Fruit fly (Drosophila melanogaster) whole organism, embryonic: Measurements from ENCODE around the gene Sirup.
A peak's percentile ranks its signal among the peaks of the same experiment; 100 is the strongest.

Source experiments
- Aef1 ChIP-seq: fragments of 200-800 bp; sonication (Bioruptor generic); IDR thresholded peaks from 3 replicates; pipeline ENCODE4 v1.3.6; 2022; ENCODE audit warnings: missing biosample characterization, missing genetic modification characterization
- Antp ChIP-seq: fragments of 200-800 bp; sonication (Bioruptor generic); optimal IDR thresholded peaks from 3 replicates; lab custom pipeline; 2016; ENCODE audit warnings: missing biosample characterization, missing genetic modification characterization
- B-H2 ChIP-seq: fragments of 200-800 bp; sonication (Bioruptor generic); optimal IDR thresholded peaks from 2 replicates; lab custom pipeline; 2018; ENCODE audit warnings: missing biosample characterization, mild to moderate bottlenecking, missing genetic modification characterization
- CG10267 ChIP-seq: fragments of 200-800 bp; sonication (Bioruptor generic); optimal IDR thresholded peaks from 2 replicates; lab custom pipeline; 2018; ENCODE audit warnings: missing biosample characterization, mild to moderate bottlenecking, missing genetic modification characterization, moderate library complexity
- CG11504 ChIP-seq: fragments of 200-800 bp; sonication (Bioruptor generic); optimal IDR thresholded peaks from 3 replicates; lab custom pipeline; 2019; ENCODE audit warnings: missing biosample characterization, mild to moderate bottlenecking, missing genetic modification characterization, moderate library complexity
- CG12391 ChIP-seq: fragments of 200-800 bp; sonication (Bioruptor generic); optimal IDR thresholded peaks from 3 replicates; lab custom pipeline; 2018; ENCODE audit warnings: missing biosample characterization, mild to moderate bottlenecking, missing genetic modification characterization, moderate library complexity
- CG13775 ChIP-seq: fragments of 200-800 bp; sonication (Bioruptor generic); optimal IDR thresholded peaks from 3 replicates; lab custom pipeline; 2017; ENCODE audit warnings: missing biosample characterization, mild to moderate bottlenecking, missing genetic modification characterization
- CG13894 ChIP-seq: fragments of 200-800 bp; sonication (Bioruptor generic); optimal IDR thresholded peaks from 3 replicates; lab custom pipeline; 2018; ENCODE audit warnings: missing biosample characterization, mild to moderate bottlenecking, missing genetic modification characterization, moderate library complexity
- CG15011 ChIP-seq: fragments of 200-800 bp; sonication (Bioruptor generic); optimal IDR thresholded peaks from 3 replicates; lab custom pipeline; 2018; ENCODE audit warnings: missing biosample characterization, mild to moderate bottlenecking, missing genetic modification characterization
- CG1603 ChIP-seq: fragments of 200-800 bp; sonication (Bioruptor generic); optimal IDR thresholded peaks from 2 replicates; lab custom pipeline; 2019; ENCODE audit warnings: missing biosample characterization, mild to moderate bottlenecking, missing genetic modification characterization, moderate library complexity
- CG17186 ChIP-seq: fragments of 200-800 bp; sonication (Bioruptor generic); optimal IDR thresholded peaks from 3 replicates; lab custom pipeline; 2017; ENCODE audit warnings: missing biosample characterization, missing genetic modification reagents, missing genetic modification characterization
- CG17328 ChIP-seq: fragments of 200-800 bp; sonication (Bioruptor generic); IDR thresholded peaks from 2 replicates; pipeline ENCODE4 v1.3.6; 2022; ENCODE audit warnings: missing biosample characterization, missing genetic modification characterization
- CG17359 ChIP-seq: fragments of 200-800 bp; sonication (Bioruptor generic); optimal IDR thresholded peaks from 3 replicates; lab custom pipeline; 2018; ENCODE audit warnings: missing biosample characterization, mild to moderate bottlenecking, missing genetic modification characterization, moderate library complexity
- CG17385 ChIP-seq: fragments of 200-800 bp; sonication (Bioruptor generic); optimal IDR thresholded peaks from 3 replicates; lab custom pipeline; 2018; ENCODE audit warnings: missing biosample characterization, mild to moderate bottlenecking, missing genetic modification characterization
- CG17568 ChIP-seq: fragments of 200-800 bp; sonication (Bioruptor generic); optimal IDR thresholded peaks from 2 replicates; lab custom pipeline; 2018; ENCODE audit warnings: missing biosample characterization, mild to moderate bottlenecking, missing genetic modification characterization, moderate library complexity
- CG18599 ChIP-seq: fragments of 200-800 bp; sonication (Bioruptor generic); optimal IDR thresholded peaks from 3 replicates; lab custom pipeline; 2017; ENCODE audit warnings: missing biosample characterization, missing genetic modification characterization, mild to moderate bottlenecking, moderate library complexity, missing genetic modification reagents
- CG2199 ChIP-seq: fragments of 200-800 bp; sonication (Bioruptor generic); IDR thresholded peaks from 3 replicates; pipeline ENCODE4 v1.3.6; 2022; ENCODE audit warnings: missing biosample characterization, missing genetic modification characterization
- CG34376 ChIP-seq: fragments of 200-800 bp; sonication (Bioruptor generic); optimal IDR thresholded peaks from 2 replicates; lab custom pipeline; 2018; ENCODE audit warnings: missing biosample characterization, mild to moderate bottlenecking, missing genetic modification characterization
- CG3726 ChIP-seq: fragments of 200-800 bp; sonication (Bioruptor generic); IDR thresholded peaks from 3 replicates; pipeline ENCODE4, ENCODE4 v1.3.6; 2022; ENCODE audit warnings: missing biosample characterization, missing genetic modification characterization
- CG7987 ChIP-seq: fragments of 200-800 bp; sonication (Bioruptor generic); optimal IDR thresholded peaks from 2 replicates; lab custom pipeline; 2018; ENCODE audit warnings: missing biosample characterization, mild to moderate bottlenecking, missing genetic modification characterization, moderate library complexity
- CG9797 ChIP-seq: fragments of 200-800 bp; sonication (Bioruptor generic); optimal IDR thresholded peaks from 3 replicates; lab custom pipeline; 2018; ENCODE audit warnings: missing biosample characterization, mild to moderate bottlenecking, missing genetic modification characterization
- Dip3 ChIP-seq: fragments of 200-800 bp; sonication (Bioruptor generic); optimal IDR thresholded peaks from 3 replicates; lab custom pipeline; 2016; ENCODE audit warnings: missing biosample characterization, missing genetic modification characterization
- Fer2 ChIP-seq: fragments of 200-800 bp; sonication (Bioruptor generic); optimal IDR thresholded peaks from 2 replicates; lab custom pipeline; 2018; ENCODE audit warnings: missing biosample characterization, mild to moderate bottlenecking, missing genetic modification characterization, moderate library complexity
- Hey ChIP-seq: fragments of 200-800 bp; sonication (Bioruptor generic); optimal IDR thresholded peaks from 3 replicates; lab custom pipeline; 2018; ENCODE audit warnings: missing biosample characterization, mild to moderate bottlenecking, missing genetic modification characterization
- HmgZ ChIP-seq: fragments of 200-800 bp; sonication (Bioruptor generic); optimal IDR thresholded peaks from 2 replicates; lab custom pipeline; 2018; ENCODE audit warnings: missing biosample characterization, mild to moderate bottlenecking, missing genetic modification characterization
- Hsf ChIP-seq: fragments of 200-800 bp; sonication (Bioruptor generic); optimal IDR thresholded peaks from 3 replicates; lab custom pipeline; 2016; ENCODE audit warnings: missing biosample characterization, missing genetic modification characterization
- Myb ChIP-seq: fragments of 200-800 bp; sonication (Bioruptor generic); optimal IDR thresholded peaks from 2 replicates; lab custom pipeline; 2016; ENCODE audit warnings: missing biosample characterization, missing genetic modification characterization
- Opbp ChIP-seq: fragments of 200-800 bp; sonication (Bioruptor generic); IDR thresholded peaks from 3 replicates; pipeline ENCODE4 v1.3.6; 2022; ENCODE audit warnings: missing biosample characterization, missing genetic modification characterization; ENCODE audit not compliant: partially characterized antibody
- PHDP ChIP-seq: fragments of 200-800 bp; sonication (Bioruptor generic); optimal IDR thresholded peaks from 3 replicates; lab custom pipeline; 2018; ENCODE audit warnings: missing biosample characterization, mild to moderate bottlenecking, missing genetic modification characterization, moderate library complexity
- Xbp1 ChIP-seq: fragments of 200-800 bp; sonication (Bioruptor generic); optimal IDR thresholded peaks from 3 replicates; lab custom pipeline; 2016; ENCODE audit warnings: missing biosample characterization, mild to moderate bottlenecking, missing genetic modification characterization
- abd-A ChIP-seq: fragments of 200-800 bp; sonication (Bioruptor generic); optimal IDR thresholded peaks from 3 replicates; lab custom pipeline; 2019; ENCODE audit warnings: missing biosample characterization, mild to moderate bottlenecking, missing genetic modification characterization, moderate library complexity
- amos ChIP-seq: fragments of 200-800 bp; sonication (Bioruptor generic); IDR thresholded peaks from 2 replicates; pipeline ENCODE4 v1.3.6; 2022; ENCODE audit warnings: missing biosample characterization, missing genetic modification characterization; ENCODE audit not compliant: partially characterized antibody
- bbx ChIP-seq: fragments of 200-800 bp; sonication (Bioruptor generic); IDR thresholded peaks from 2 replicates; pipeline ENCODE4 v1.3.6; 2022; ENCODE audit warnings: missing biosample characterization, missing genetic modification characterization; ENCODE audit not compliant: partially characterized antibody
- caup ChIP-seq: fragments of 200-800 bp; sonication (Bioruptor generic); optimal IDR thresholded peaks from 3 replicates; lab custom pipeline; 2017; ENCODE audit warnings: missing biosample characterization, mild to moderate bottlenecking, missing genetic modification characterization, moderate library complexity; ENCODE audit not compliant: severe bottlenecking
- chif ChIP-seq, 2 experiments: fragments of 200-800 bp; sonication (Bioruptor generic); optimal IDR thresholded peaks; 3 replicates each; lab custom pipeline; 2016; ENCODE audit warnings: missing biosample characterization in 2 of 2, missing genetic modification characterization in 2 of 2
- ci ChIP-seq: fragments of 200-800 bp; sonication (Bioruptor generic); IDR thresholded peaks from 3 replicates; pipeline ENCODE4 v1.3.6; 2022; ENCODE audit warnings: missing biosample characterization, missing genetic modification characterization
- crol ChIP-seq: fragments of 200-800 bp; sonication (Bioruptor generic); IDR thresholded peaks from 2 replicates; pipeline ENCODE4 v1.3.6; 2022; ENCODE audit warnings: missing biosample characterization, missing genetic modification characterization
- da ChIP-seq: fragments of 200-800 bp; sonication (Bioruptor generic); optimal IDR thresholded peaks from 2 replicates; lab custom pipeline; 2016; ENCODE audit warnings: missing biosample characterization, missing genetic modification characterization
- fd3F ChIP-seq: fragments of 200-800 bp; sonication (Bioruptor generic); optimal IDR thresholded peaks from 2 replicates; lab custom pipeline; 2018; ENCODE audit warnings: missing biosample characterization, mild to moderate bottlenecking, missing genetic modification characterization, moderate library complexity
- ftz-f1 ChIP-seq: fragments of 200-800 bp; sonication (Bioruptor generic); optimal IDR thresholded peaks from 2 replicates; lab custom pipeline; 2016; ENCODE audit warnings: missing biosample characterization, missing genetic modification characterization
- gce ChIP-seq: fragments of 200-800 bp; sonication (Bioruptor generic); IDR thresholded peaks from 3 replicates; pipeline ENCODE4 v1.3.6; 2022; ENCODE audit warnings: missing biosample characterization, missing genetic modification characterization
- her ChIP-seq: fragments of 200-800 bp; sonication (Bioruptor generic); optimal IDR thresholded peaks from 2 replicates; lab custom pipeline; 2016; ENCODE audit warnings: missing biosample characterization, missing genetic modification characterization
- lab ChIP-seq: fragments of 200-800 bp; sonication (Bioruptor generic); optimal IDR thresholded peaks from 3 replicates; lab custom pipeline; 2017; ENCODE audit warnings: missing biosample characterization, missing genetic modification characterization, mild to moderate bottlenecking, moderate library complexity, missing genetic modification reagents
- nmo ChIP-seq: fragments of 200-800 bp; sonication (Bioruptor generic); optimal IDR thresholded peaks from 2 replicates; lab custom pipeline; 2018; ENCODE audit warnings: missing biosample characterization, mild to moderate bottlenecking, missing genetic modification characterization, moderate library complexity
- ttk ChIP-seq: fragments of 200-800 bp; sonication (Bioruptor generic); IDR thresholded peaks from 2 replicates; pipeline ENCODE4 v2.1.2; 2022; ENCODE audit warnings: missing biosample characterization, missing genetic modification characterization
- vnd ChIP-seq: fragments of 200-800 bp; sonication (Bioruptor generic); IDR thresholded peaks from 3 replicates; pipeline ENCODE4 v1.3.6; 2022; ENCODE audit warnings: missing biosample characterization, missing genetic modification characterization; ENCODE audit not compliant: partially characterized antibody
- wor ChIP-seq: fragments of 200-800 bp; sonication (Bioruptor generic); IDR thresholded peaks from 2 replicates; pipeline ENCODE4 v1.3.6; 2022; ENCODE audit warnings: missing biosample characterization, missing genetic modification characterization
- zen2 ChIP-seq: fragments of 200-800 bp; sonication (Bioruptor generic); IDR thresholded peaks from 3 replicates; pipeline ENCODE4 v1.3.6; 2022; ENCODE audit warnings: missing biosample characterization, missing genetic modification characterization; ENCODE audit not compliant: partially characterized antibody

Gene Sirup

DNA sequence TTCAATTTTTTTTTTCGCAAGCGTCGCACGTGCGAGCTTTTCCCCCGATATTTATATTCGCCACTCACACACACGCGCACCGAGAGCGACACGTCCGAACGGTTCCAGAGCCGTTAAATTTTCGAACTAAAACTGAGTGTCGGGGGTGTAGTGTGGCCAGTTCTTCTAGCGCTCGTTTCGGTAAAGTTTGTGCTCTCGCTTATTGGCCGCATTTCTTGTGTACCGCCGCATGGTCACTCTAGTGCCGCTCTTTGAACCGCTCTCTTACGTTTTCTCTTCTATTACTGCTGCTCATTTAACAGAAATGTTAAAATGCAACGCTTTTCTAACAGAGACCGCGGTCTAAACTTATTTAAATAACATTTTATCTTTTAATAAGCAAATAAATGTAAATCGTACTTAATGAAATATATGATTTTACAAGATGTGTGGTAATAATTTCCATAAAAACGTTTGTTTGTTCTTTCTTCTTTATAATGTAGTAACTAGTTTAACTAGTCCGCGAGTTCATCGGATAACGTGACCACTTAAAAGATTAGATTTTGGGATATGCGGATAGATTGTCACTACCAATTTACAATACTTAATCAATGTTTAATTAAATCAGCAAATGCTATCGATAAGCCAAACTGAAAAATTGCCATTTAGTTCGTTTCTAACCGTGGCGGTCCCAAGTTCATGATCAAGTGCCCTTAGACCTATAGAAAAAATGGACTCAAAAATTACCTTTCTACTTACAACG is 14.4 kb upstream of the Sirup start, which contains the start of gene Snoo (continued):
- no peak for TF ChIP-seq CG13775 (GFP tag; lab: Kevin White, UChicago)
- TF ChIP-seq CG10267 (tag; lab: Kevin White, UChicago), result peak; percentile 12
- TF ChIP-seq PHDP, result no peak
- no peak for TF ChIP-seq CG15011 (GFP tag; lab: Kevin White, UChicago)
- TF ChIP-seq her (GFP tag; lab: Kevin White, UChicago), result peak; percentile 18
- TF ChIP-seq amos (GFP tag; lab: Robert Waterston, UW), result peak; percentile 23; the same call in 1 of the 2 replicates
- no peak for TF ChIP-seq wor (GFP tag; lab: Robert Waterston, UW)
- TF ChIP-seq CG1603, result peak; percentile 50
- TF ChIP-seq Opbp (GFP tag; lab: Robert Waterston, UW), result peak; percentile 58; the same call in 2 of the 3 replicates
- TF ChIP-seq chif (GFP tag; optimal IDR thresholded peaks at IDR 0.05; lab: Kevin White, UChicago), result no peak
- no peak for TF ChIP-seq CG17568 (GFP tag; lab: Kevin White, UChicago)
- TF ChIP-seq Hey (tag; lab: Kevin White, UChicago), result peak; percentile 8
- TF ChIP-seq CG12391 (tag; lab: Kevin White, UChicago), result no peak
- peak; percentile 90 for TF ChIP-seq CG9797 (GFP tag; lab: Kevin White, UChicago)
- TF ChIP-seq Dip3 (GFP tag; lab: Kevin White, UChicago), result no peak
- peak; percentile 46; the same call in 1 of the 2 replicates for TF ChIP-seq bbx (GFP tag; lab: Robert Waterston, UW)
- TF ChIP-seq Myb (GFP tag; lab: Kevin White, UChicago), result peak; percentile 94
- no peak for TF ChIP-seq CG18599 (GFP tag; lab: Kevin White, UChicago)
- no peak for TF ChIP-seq CG17359 (tag; lab: Kevin White, UChicago)
- TF ChIP-seq B-H2 (GFP tag; lab: Kevin White, UChicago), result peak; percentile 45
- TF ChIP-seq lab (GFP tag; lab: Kevin White, UChicago), result peak; percentile 32
- TF ChIP-seq CG13894 (tag; lab: Kevin White, UChicago), result peak; percentile 13
- peak; percentile 47 for TF ChIP-seq HmgZ (tag; lab: Kevin White, UChicago)
- TF ChIP-seq CG17186 (GFP tag; lab: Kevin White, UChicago), result peak; percentile 3
- TF ChIP-seq CG3726 (GFP tag; lab: Robert Waterston, UW), result no peak
- TF ChIP-seq caup (GFP tag; lab: Kevin White, UChicago), result peak; percentile 28
- TF ChIP-seq gce (GFP tag; lab: Robert Waterston, UW), result peak; percentile 12; the same call in 1 of the 3 replicates
- no peak for TF ChIP-seq vnd
- no peak for TF ChIP-seq Aef1 (GFP tag; lab: Robert Waterston, UW)
- peak; percentile 29 for TF ChIP-seq ftz-f1 (GFP tag; lab: Kevin White, UChicago)
- TF ChIP-seq Hsf (GFP tag; lab: Kevin White, UChicago), result no peak
- peak; percentile 28 for TF ChIP-seq abd-A
- TF ChIP-seq Fer2 (tag; lab: Kevin White, UChicago), result no peak
- peak; percentile 64; the same call in 2 of the 3 replicates for TF ChIP-seq zen2 (GFP tag; lab: Robert Waterston, UW)
- no peak for TF ChIP-seq Antp (GFP tag; lab: Kevin White, UChicago)
- TF ChIP-seq CG2199 (GFP tag; lab: Robert Waterston, UW), result no peak
- TF ChIP-seq CG7987, result peak; percentile 29
- peak; percentile 12; the same call in 1 of the 2 replicates for TF ChIP-seq CG17328 (GFP tag; lab: Robert Waterston, UW)
- no peak for TF ChIP-seq Xbp1
- TF ChIP-seq fd3F, result no peak
- TF ChIP-seq da (GFP tag; lab: Kevin White, UChicago), result no peak
- TF ChIP-seq CG11504 (tag; lab: Kevin White, UChicago), result peak; percentile 31
- no peak for TF ChIP-seq ttk (GFP tag; lab: Robert Waterston, UW)
- peak; percentile 72; the same call in 2 of the 3 replicates for TF ChIP-seq ci
- TF ChIP-seq nmo, result no peak
- no peak for TF ChIP-seq CG17385 (GFP tag; lab: Kevin White, UChicago)
- TF ChIP-seq crol (GFP tag; lab: Robert Waterston, UW), result no peak; the same call in 1 of the 2 replicates
- TF ChIP-seq CG34376 (GFP tag; lab: Kevin White, UChicago), result peak; percentile 69
